Worm (Caenorhabditis elegans): Measurements from ENCODE around the gene F01G4.4.
A peak's percentile ranks its signal among the peaks of the same experiment; 100 is the strongest.

Gene F01G4.4

DNA sequence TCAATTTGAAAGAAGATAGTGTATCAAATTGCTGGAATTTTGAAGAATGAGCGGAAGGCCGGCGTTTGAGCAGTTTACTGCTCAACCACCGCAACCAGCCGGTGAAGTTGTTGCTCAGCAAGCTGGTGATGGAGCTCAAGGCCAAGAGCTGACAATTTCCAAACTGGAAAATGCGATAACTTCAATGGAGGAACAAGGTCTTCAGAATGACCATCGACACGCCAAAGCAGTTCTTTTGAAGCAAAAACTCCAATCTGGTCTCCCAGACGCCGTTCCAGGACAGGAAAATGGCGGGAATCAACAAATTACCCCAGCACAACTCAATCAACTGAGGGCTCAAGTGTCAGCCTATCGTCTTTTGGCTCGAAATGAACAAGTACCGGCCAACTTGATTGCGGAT, 17.1 kb upstream of the F01G4.4 start:
- TF ChIP-seq set-16 (GFP tag; IDR thresholded peaks at IDR 0.05) (0 out of 2 replicates have a peak, but pooled peaks have one; percentile 6), dpl-1 (GFP tag; optimal IDR thresholded peaks at IDR 0.05) (no peak), dmd-9 (GFP tag; IDR thresholded peaks at IDR 0.05) (no peak), unc-62 (GFP tag; optimal IDR thresholded peaks at IDR 0.05 in 1 of 2) (peak in 1 of 2 experiments; percentile 92), unc-62 (tag; optimal IDR thresholded peaks at IDR 0.05) (no peak), lin-29 (GFP tag; IDR thresholded peaks at IDR 0.05) (no peak)

DNA sequence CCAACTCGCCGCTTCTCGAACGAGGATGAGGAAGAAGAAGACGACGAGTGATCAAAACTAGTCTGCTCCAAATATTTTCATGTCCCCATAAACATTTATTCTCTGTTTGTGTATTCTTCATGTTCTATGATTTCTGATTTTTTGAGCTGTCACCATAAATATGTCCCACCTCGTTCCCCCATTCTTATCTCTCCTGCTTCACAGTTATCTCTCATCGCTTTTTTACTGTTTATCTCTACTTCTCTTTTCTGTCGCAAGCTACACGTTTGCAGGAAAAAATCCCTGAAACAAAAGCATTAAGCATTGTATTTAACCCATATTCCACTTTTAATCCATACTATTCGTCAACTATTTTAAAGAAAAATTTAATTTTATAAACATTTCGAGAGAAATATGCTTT, 12.4 kb upstream of the F01G4.4 start:
- TF ChIP-seq dve-1 (tag; optimal IDR thresholded peaks at IDR 0.05; ENCODE audit: insufficient read depth) = peak; percentile 69
- TF ChIP-seq nhr-10 (tag; optimal IDR thresholded peaks at IDR 0.05) = no peak
- no peak for TF ChIP-seq Y105C5A.15 (GFP tag; IDR thresholded peaks at IDR 0.05)
- TF ChIP-seq nhr-28 (tag; optimal IDR thresholded peaks at IDR 0.05) = peak; percentile 20
- peak in 1 of 2 experiments; percentile 12 for TF ChIP-seq lsy-2 (tag; optimal IDR thresholded peaks at IDR 0.05)
- TF ChIP-seq pha-4 (GFP tag; IDR thresholded peaks at IDR 0.05) = no peak
- no peak for TF ChIP-seq pha-4 (tag; optimal IDR thresholded peaks at IDR 0.05)
- TF ChIP-seq daf-16 (GFP tag; optimal IDR thresholded peaks at IDR 0.05) = no peak
- TF ChIP-seq daf-16 (tag; optimal IDR thresholded peaks at IDR 0.05) = peak; percentile 83
- TF ChIP-seq saeg-2 (GFP tag; IDR thresholded peaks at IDR 0.05) = no peak
- TF ChIP-seq T26A8.4 (GFP tag; IDR thresholded peaks at IDR 0.05) = no peak
- TF ChIP-seq mep-1 (tag; optimal IDR thresholded peaks at IDR 0.05) = peak; percentile 47
- TF ChIP-seq lin-13 (GFP tag; optimal IDR thresholded peaks at IDR 0.05) = no peak
- no peak for TF ChIP-seq mxl-3 (GFP tag; optimal IDR thresholded peaks at IDR 0.05)
- peak; percentile 32 for TF ChIP-seq nhr-77 (tag; optimal IDR thresholded peaks at IDR 0.05)

ce11 chrIV:11131268-11131667, 11.9 kb upstream of the F01G4.4 start, which contains the start of gene ard-1:
ard-1 (plus strand) TSS chrIV:11131279.
- TF ChIP-seq lin-1 (GFP tag; IDR thresholded peaks at IDR 0.05) (no peak), aly-2 (tag; optimal IDR thresholded peaks at IDR 0.05) (no peak), ctbp-1 (GFP tag; IDR thresholded peaks at IDR 0.05) (peak; percentile 10; the same call in 1 of the 2 replicates), mxl-3 (GFP tag; optimal IDR thresholded peaks at IDR 0.05) (no peak), mxl-2 (GFP tag; conservative IDR thresholded peaks at IDR 0.05) (no peak)

- peak; percentile 93 for TF ChIP-seq dpl-1 (GFP tag; optimal IDR thresholded peaks at IDR 0.05)
- peak; percentile 21; the same call in 1 of the 2 replicates for TF ChIP-seq snpc-1.2 (GFP tag; IDR thresholded peaks at IDR 0.05)
- TF ChIP-seq unc-130 (GFP tag; optimal IDR thresholded peaks at IDR 0.05) = peak; percentile 32
- no peak for TF ChIP-seq lir-3 (tag; optimal IDR thresholded peaks at IDR 0.05)
- TF ChIP-seq fkh-10 (GFP tag; optimal IDR thresholded peaks at IDR 0.05) = peak; percentile 8
- TF ChIP-seq egl-27 (tag; optimal IDR thresholded peaks at IDR 0.05) = peak; percentile 36
- no peak for TF ChIP-seq aha-1 (tag)
- no peak for TF ChIP-seq gei-8 (GFP tag; optimal IDR thresholded peaks at IDR 0.05)
- TF ChIP-seq lin-38 (GFP tag; IDR thresholded peaks at IDR 0.05) = peak; percentile 40
- TF ChIP-seq zag-1 (tag; optimal IDR thresholded peaks at IDR 0.05) = no peak
- TF ChIP-seq hlh-11 (tag; optimal IDR thresholded peaks at IDR 0.05) = no peak
- no peak for TF ChIP-seq madf-5 (GFP tag; IDR thresholded peaks at IDR 0.05)
- TF ChIP-seq lsy-2 (tag; optimal IDR thresholded peaks at IDR 0.05) = peak in 1 of 2 experiments; percentile 78
- no peak for TF ChIP-seq skn-1 (tag; optimal IDR thresholded peaks at IDR 0.05)
- TF ChIP-seq hmg-1.1 (GFP tag; IDR thresholded peaks at IDR 0.05) = no peak
- TF ChIP-seq T20F7.1 (GFP tag; optimal IDR thresholded peaks at IDR 0.05) = peak; percentile 40
- TF ChIP-seq ceh-62 (tag; optimal IDR thresholded peaks at IDR 0.05) = no peak
- TF ChIP-seq nhr-111 (GFP tag; optimal IDR thresholded peaks at IDR 0.05) = no peak
- no peak for TF ChIP-seq dmd-6 (GFP tag; IDR thresholded peaks at IDR 0.05)
- TF ChIP-seq zfp-3 (GFP tag; conservative IDR thresholded peaks at IDR 0.05) = no peak
- TF ChIP-seq set-16 (GFP tag; IDR thresholded peaks at IDR 0.05) = no peak
- no peak for TF ChIP-seq ama-1 (optimal IDR thresholded peaks at IDR 0.05)
- TF ChIP-seq Y105C5A.15 (GFP tag; IDR thresholded peaks at IDR 0.05) = no peak
- TF ChIP-seq arid-1 (GFP tag; conservative IDR thresholded peaks at IDR 0.05) = no peak
- no peak for TF ChIP-seq nhr-11 (tag; optimal IDR thresholded peaks at IDR 0.05)
- TF ChIP-seq lin-13 (GFP tag; optimal IDR thresholded peaks at IDR 0.05) = no peak
Observed at ce11 chrIV:11142314-11143227, 574 bp upstream of the F01G4.4 start, which contains the start of gene skih-2. skih-2 (minus strand) TSS chrIV:11142364.
